Worm (Caenorhabditis elegans) whole organism, L3 larva: ENCODE results near the gene xnd-1.

ENCODE experiments used
- egl-27 ChIP-seq: sonication (generic microtip); optimal IDR thresholded peaks from 4 replicates; lab custom pipeline; 2017; ENCODE audit warnings: missing biosample characterization, missing genetic modification reagents, missing genetic modification characterization
- elt-1 ChIP-seq: fragments of 150-350 bp; optimal IDR thresholded peaks from 2 replicates; lab custom pipeline; 2014; ENCODE audit warnings: missing biosample characterization, missing genetic modification characterization
- fkh-10 ChIP-seq: sonication (generic microtip); optimal IDR thresholded peaks from 2 replicates; lab custom pipeline; 2017; ENCODE audit warnings: missing biosample characterization, missing genetic modification reagents, missing genetic modification characterization
- nhr-237 ChIP-seq: fragments of 150-350 bp; optimal IDR thresholded peaks from 2 replicates; lab custom pipeline; 2014; ENCODE audit warnings: missing biosample characterization, missing genetic modification characterization
- nhr-28 ChIP-seq: fragments of 150-350 bp; optimal IDR thresholded peaks from 2 replicates; lab custom pipeline; 2014; ENCODE audit warnings: missing biosample characterization, missing genetic modification characterization
- nhr-67 ChIP-seq: fragments of 150-350 bp; optimal IDR thresholded peaks from 2 replicates; lab custom pipeline; 2014; ENCODE audit warnings: missing biosample characterization, missing genetic modification characterization
- pha-4 ChIP-seq: fragments of 150-350 bp; optimal IDR thresholded peaks from 2 replicates; lab custom pipeline; 2014; ENCODE audit warnings: missing biosample characterization, missing genetic modification reagents, missing genetic modification characterization
- pqm-1 ChIP-seq: fragments of 150-350 bp; optimal IDR thresholded peaks from 2 replicates; lab custom pipeline; 2017; ENCODE audit warnings: missing biosample characterization, missing genetic modification characterization, inconsistent platforms
- skn-1 ChIP-seq: fragments of 150-350 bp; optimal IDR thresholded peaks from 2 replicates; lab custom pipeline; 2014; ENCODE audit warnings: missing biosample characterization, missing genetic modification characterization
- snpc-4 ChIP-seq: fragments of 150-350 bp; optimal IDR thresholded peaks from 2 replicates; lab custom pipeline; 2014; ENCODE audit warnings: missing biosample characterization, missing genetic modification characterization

DNA sequence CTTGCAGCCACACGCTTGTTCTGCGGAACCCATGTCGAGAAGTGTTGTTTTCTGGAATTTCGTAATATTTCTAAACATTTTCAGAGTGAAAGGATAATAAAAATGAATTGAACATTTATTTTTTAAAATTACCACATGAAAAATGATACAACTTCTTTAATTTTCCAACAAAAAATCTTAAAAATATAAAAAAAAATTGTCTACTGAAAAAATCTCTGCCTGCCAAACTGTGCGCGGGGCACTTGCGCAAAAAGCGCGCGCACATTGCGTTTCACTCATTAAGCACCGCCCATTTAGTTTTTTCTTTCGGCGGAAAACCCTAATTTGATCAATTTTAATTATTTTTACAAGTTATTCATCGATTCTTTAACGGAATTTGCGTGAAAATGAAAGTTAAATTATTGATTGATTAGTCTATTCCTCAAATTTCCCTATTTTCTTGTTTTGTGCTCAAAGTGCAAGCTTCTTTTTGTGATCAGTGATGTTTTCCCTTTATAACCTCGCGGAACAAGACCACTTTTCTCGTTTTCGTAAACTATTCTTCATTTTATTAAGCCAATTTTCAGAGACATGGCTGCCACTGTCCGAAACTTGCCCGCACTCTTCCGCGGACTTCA, 49.3 kb upstream of the xnd-1 start, which contains the start of the genes nmad-1 and hach-1:
- peak; percentile 63 for TF ChIP-seq snpc-4 (tag; lab: Kevin White, UChicago)
- peak; percentile 16 for TF ChIP-seq elt-1
- TF ChIP-seq nhr-28 (tag; lab: Kevin White, UChicago): no peak
- TF ChIP-seq nhr-237 (tag; lab: Kevin White, UChicago): no peak
- no peak for TF ChIP-seq pqm-1
- no peak for TF ChIP-seq egl-27 (tag; lab: Kevin White, UChicago)
- TF ChIP-seq fkh-10 (GFP tag; lab: Kevin White, UChicago): no peak
- no peak for TF ChIP-seq skn-1 (tag; lab: Kevin White, UChicago)
- peak; percentile 64 for TF ChIP-seq nhr-67 (tag; lab: Kevin White, UChicago)
- TF ChIP-seq pha-4 (tag; lab: Kevin White, UChicago): peak; percentile 60
